Fruit fly (Drosophila melanogaster) whole organism, prepupa: Measurements from ENCODE around the gene PolA2.

Experiments
- Blimp-1 ChIP-seq: fragments of 200-800 bp; sonication (Bioruptor generic); optimal IDR thresholded peaks from 3 replicates; lab custom pipeline; 2017; ENCODE audit warnings: missing biosample characterization, missing genetic modification characterization, mild to moderate bottlenecking, moderate library complexity, missing genetic modification reagents
- CG11762 ChIP-seq: fragments of 200-800 bp; sonication (Bioruptor generic); optimal IDR thresholded peaks from 3 replicates; lab custom pipeline; 2016; ENCODE audit warnings: missing biosample characterization, missing genetic modification characterization; ENCODE audit not compliant: insufficient read depth
- CG15336 ChIP-seq: fragments of 200-800 bp; sonication (Bioruptor generic); IDR thresholded peaks from 2 replicates; pipeline ENCODE4 v1.3.6; 2022; ENCODE audit warnings: missing biosample characterization, missing genetic modification characterization
- CG16779 ChIP-seq: fragments of 200-800 bp; sonication (Bioruptor generic); optimal IDR thresholded peaks from 3 replicates; lab custom pipeline; 2017; ENCODE audit warnings: missing biosample characterization, mild to moderate bottlenecking, missing genetic modification characterization
- CG3032 ChIP-seq: fragments of 200-800 bp; optimal IDR thresholded peaks from 2 replicates; lab custom pipeline; 2019; ENCODE audit warnings: missing biosample characterization, mild to moderate bottlenecking, missing genetic modification characterization, moderate library complexity
- CG34406 ChIP-seq: fragments of 200-800 bp; sonication (Bioruptor generic); optimal IDR thresholded peaks from 3 replicates; lab custom pipeline; 2016; ENCODE audit warnings: missing biosample characterization, missing genetic modification characterization
- CG6276 ChIP-seq: fragments of 200-800 bp; sonication (Bioruptor generic); optimal IDR thresholded peaks from 2 replicates; lab custom pipeline; 2017; ENCODE audit warnings: missing biosample characterization, mild to moderate bottlenecking, missing genetic modification characterization
- CG6792 ChIP-seq: fragments of 200-800 bp; sonication (Bioruptor generic); optimal IDR thresholded peaks from 3 replicates; lab custom pipeline; 2016; ENCODE audit warnings: missing biosample characterization, missing genetic modification characterization
- CG6854 ChIP-seq: fragments of 200-800 bp; sonication (Bioruptor generic); optimal IDR thresholded peaks from 2 replicates; lab custom pipeline; 2017; ENCODE audit warnings: missing biosample characterization, mild to moderate bottlenecking, missing genetic modification characterization
- CG7368 ChIP-seq: fragments of 200-800 bp; sonication (Bioruptor generic); optimal IDR thresholded peaks from 3 replicates; lab custom pipeline; 2016; ENCODE audit warnings: missing biosample characterization, missing genetic modification characterization
- CG8319 ChIP-seq: fragments of 200-800 bp; sonication (Bioruptor generic); optimal IDR thresholded peaks from 3 replicates; lab custom pipeline; 2016; ENCODE audit warnings: missing biosample characterization, missing genetic modification characterization
- CG8632 ChIP-seq: fragments of 200-800 bp; sonication (Bioruptor generic); optimal IDR thresholded peaks from 3 replicates; lab custom pipeline; 2016; ENCODE audit warnings: missing biosample characterization, missing genetic modification characterization
- CG9139 ChIP-seq: fragments of 200-800 bp; sonication (Bioruptor generic); optimal IDR thresholded peaks from 3 replicates; lab custom pipeline; 2017; ENCODE audit warnings: missing biosample characterization, mild to moderate bottlenecking, missing genetic modification characterization
- Eip75B ChIP-seq: fragments of 200-800 bp; sonication (Bioruptor generic); optimal IDR thresholded peaks from 3 replicates; lab custom pipeline; 2016; ENCODE audit warnings: missing biosample characterization, missing genetic modification characterization
- Ets21C ChIP-seq: fragments of 200-800 bp; sonication (Bioruptor generic); optimal IDR thresholded peaks from 3 replicates; lab custom pipeline; 2016; ENCODE audit warnings: missing biosample characterization, missing genetic modification characterization
- Gug ChIP-seq: fragments of 200-800 bp; sonication (Bioruptor generic); IDR thresholded peaks from 2 replicates; pipeline ENCODE4 v1.3.6; 2022; ENCODE audit warnings: missing biosample characterization, missing genetic modification characterization
- Hr38 ChIP-seq: sonication (Bioruptor generic); optimal IDR thresholded peaks from 2 replicates; lab custom pipeline; 2016; ENCODE audit warnings: missing biosample characterization, missing genetic modification characterization
- Hr39 ChIP-seq: fragments of 200-800 bp; sonication (Bioruptor generic); optimal IDR thresholded peaks from 2 replicates; lab custom pipeline; 2016; ENCODE audit warnings: missing biosample characterization, missing genetic modification characterization
- Lpt ChIP-seq: fragments of 200-800 bp; sonication (Bioruptor generic); optimal IDR thresholded peaks from 3 replicates; lab custom pipeline; 2016; ENCODE audit warnings: missing biosample characterization, missing genetic modification characterization
- Met ChIP-seq: fragments of 200-800 bp; sonication (Bioruptor generic); optimal IDR thresholded peaks from 3 replicates; lab custom pipeline; 2016; ENCODE audit warnings: missing biosample characterization, missing genetic modification characterization
- Smox ChIP-seq: fragments of 200-800 bp; sonication (Bioruptor generic); optimal IDR thresholded peaks from 3 replicates; lab custom pipeline; 2016; ENCODE audit warnings: missing biosample characterization, missing genetic modification characterization
- Sox102F ChIP-seq: fragments of 200-800 bp; sonication (Bioruptor generic); optimal IDR thresholded peaks from 2 replicates; lab custom pipeline; 2016; ENCODE audit warnings: missing biosample characterization, mild to moderate bottlenecking, missing genetic modification characterization
- Sox15 ChIP-seq: fragments of 200-800 bp; sonication (Bioruptor generic); optimal IDR thresholded peaks from 3 replicates; lab custom pipeline; 2016; ENCODE audit warnings: missing biosample characterization, missing genetic modification characterization
- achi ChIP-seq: fragments of 200-800 bp; sonication (Bioruptor generic); optimal IDR thresholded peaks from 3 replicates; lab custom pipeline; 2016; ENCODE audit warnings: missing biosample characterization, missing genetic modification characterization
- acj6 ChIP-seq: fragments of 200-800 bp; sonication (Bioruptor generic); optimal IDR thresholded peaks from 3 replicates; lab custom pipeline; 2016; ENCODE audit warnings: missing biosample characterization, missing genetic modification characterization
- cyc ChIP-seq: fragments of 200-800 bp; sonication (Bioruptor generic); optimal IDR thresholded peaks from 3 replicates; lab custom pipeline; 2016; ENCODE audit warnings: missing biosample characterization, missing genetic modification characterization
- dac ChIP-seq: fragments of 200-800 bp; sonication (Bioruptor generic); optimal IDR thresholded peaks from 2 replicates; lab custom pipeline; 2017; ENCODE audit warnings: missing biosample characterization, mild to moderate bottlenecking, missing genetic modification characterization
- dsx ChIP-seq: fragments of 200-800 bp; optimal IDR thresholded peaks from 3 replicates; lab custom pipeline; 2019; ENCODE audit warnings: missing biosample characterization, mild to moderate bottlenecking, missing genetic modification characterization, moderate library complexity; ENCODE audit not compliant: poor library complexity, severe bottlenecking
- esn ChIP-seq: fragments of 200-800 bp; sonication (Bioruptor generic); optimal IDR thresholded peaks from 2 replicates; lab custom pipeline; 2016; ENCODE audit warnings: missing biosample characterization, mild to moderate bottlenecking, missing genetic modification characterization, moderate library complexity
- fd59A ChIP-seq: fragments of 200-800 bp; sonication (Bioruptor generic); optimal IDR thresholded peaks from 2 replicates; lab custom pipeline; 2017; ENCODE audit warnings: missing biosample characterization, mild to moderate bottlenecking, missing genetic modification characterization, missing genetic modification reagents
- pdm3 ChIP-seq: fragments of 200-800 bp; sonication (Bioruptor generic); optimal IDR thresholded peaks from 3 replicates; lab custom pipeline; 2016; ENCODE audit warnings: missing biosample characterization, missing genetic modification characterization
- salr ChIP-seq, 2 experiments: fragments of 200-800 bp; sonication (Bioruptor generic); optimal IDR thresholded peaks; 3 replicates each; lab custom pipeline; 2016 to 2018; ENCODE audit warnings: missing biosample characterization in 2 of 2, missing genetic modification characterization in 2 of 2, mild to moderate bottlenecking in 1 of 2
- spab ChIP-seq: fragments of 200-800 bp; sonication (Bioruptor generic); optimal IDR thresholded peaks from 2 replicates; lab custom pipeline; 2017; ENCODE audit warnings: missing biosample characterization, mild to moderate bottlenecking, missing genetic modification characterization, missing genetic modification reagents
- ss ChIP-seq, 2 experiments: fragments of 200-800 bp; sonication (Bioruptor generic); optimal IDR thresholded peaks; 2 replicates in 1 of 2; 3 replicates in 1 of 2; lab custom pipeline; 2017 to 2018; ENCODE audit warnings: mild to moderate bottlenecking in 2 of 2, missing biosample characterization in 2 of 2, missing genetic modification characterization in 2 of 2, moderate library complexity in 1 of 2
- svp ChIP-seq: fragments of 200-800 bp; sonication (Bioruptor generic); peaks from one replicate; lab custom pipeline; 2016; ENCODE audit warnings: missing biosample characterization, missing genetic modification characterization
- topi ChIP-seq: fragments of 200-800 bp; sonication (Bioruptor generic); optimal IDR thresholded peaks from 3 replicates; lab custom pipeline; 2016; ENCODE audit warnings: missing biosample characterization, missing genetic modification characterization
- vri ChIP-seq: fragments of 200-800 bp; sonication (Bioruptor generic); optimal IDR thresholded peaks from 3 replicates; lab custom pipeline; 2016; ENCODE audit warnings: missing biosample characterization, mild to moderate bottlenecking, missing genetic modification characterization

PolA2 gene

dm6 chr3R:27263434-27264215 lies 24.7 kb downstream of the PolA2 start, which contains the start of gene woc (continued):
- peak; percentile 84 for TF ChIP-seq esn (GFP tag; lab: Kevin White, UChicago)
- peak; percentile 88 for TF ChIP-seq CG6276 (GFP tag; lab: Kevin White, UChicago)
- TF ChIP-seq CG9139 (GFP tag; lab: Kevin White, UChicago) = no peak
- peak; percentile 77 for TF ChIP-seq CG7368 (GFP tag; lab: Kevin White, UChicago)
- TF ChIP-seq dsx = peak; percentile 68
- peak; percentile 81 for TF ChIP-seq spab (GFP tag; lab: Kevin White, UChicago)
- peak in 1 of 2 experiments; percentile 56 for TF ChIP-seq salr (GFP tag; optimal IDR thresholded peaks at IDR 0.05; lab: Kevin White, UChicago)
- TF ChIP-seq CG11762 (GFP tag; lab: Kevin White, UChicago) = peak; percentile 64
- TF ChIP-seq svp = no peak
- TF ChIP-seq Lpt (GFP tag; lab: Kevin White, UChicago) = peak; percentile 77
- TF ChIP-seq vri (GFP tag; lab: Kevin White, UChicago) = no peak
- peak; percentile 56 for TF ChIP-seq achi (GFP tag; lab: Kevin White, UChicago)
- TF ChIP-seq CG8632 (GFP tag; lab: Kevin White, UChicago) = peak; percentile 73
- TF ChIP-seq CG6792 = peak; percentile 76
- TF ChIP-seq CG3032 (tag; lab: Kevin White, UChicago) = peak; percentile 63
- no peak for TF ChIP-seq Sox102F (GFP tag; lab: Kevin White, UChicago)
- TF ChIP-seq cyc = peak; percentile 76
- TF ChIP-seq pdm3 (GFP tag; lab: Kevin White, UChicago) = peak; percentile 50
- peak; percentile 77 for TF ChIP-seq CG8319
- TF ChIP-seq Blimp-1 (GFP tag; lab: Kevin White, UChicago) = no peak
- peak; percentile 79 for TF ChIP-seq CG15336 (GFP tag; lab: Robert Waterston, UW)
- peak; percentile 69 for TF ChIP-seq Eip75B (GFP tag; lab: Kevin White, UChicago)
- peak; percentile 80 for TF ChIP-seq topi (GFP tag; lab: Kevin White, UChicago)
- TF ChIP-seq Met = no peak
- TF ChIP-seq Hr38 (GFP tag; lab: Kevin White, UChicago) = peak; percentile 4
- TF ChIP-seq Smox = no peak
- TF ChIP-seq CG6854 (GFP tag; lab: Kevin White, UChicago) = peak; percentile 50
- TF ChIP-seq Ets21C (GFP tag; lab: Kevin White, UChicago) = peak; percentile 27
- TF ChIP-seq fd59A (GFP tag; lab: Kevin White, UChicago) = peak; percentile 70
- peak; percentile 67 for TF ChIP-seq CG34406 (GFP tag; lab: Kevin White, UChicago)
- TF ChIP-seq Gug = peak; percentile 77
- TF ChIP-seq dac (GFP tag; lab: Kevin White, UChicago) = peak; percentile 82
- peak; percentile 91 for TF ChIP-seq CG16779 (tag; lab: Kevin White, UChicago)
- peak; percentile 84 for TF ChIP-seq acj6 (GFP tag; lab: Kevin White, UChicago)
- TF ChIP-seq Sox15 = peak; percentile 79
- TF ChIP-seq Hr39 = peak; percentile 81

DNA sequence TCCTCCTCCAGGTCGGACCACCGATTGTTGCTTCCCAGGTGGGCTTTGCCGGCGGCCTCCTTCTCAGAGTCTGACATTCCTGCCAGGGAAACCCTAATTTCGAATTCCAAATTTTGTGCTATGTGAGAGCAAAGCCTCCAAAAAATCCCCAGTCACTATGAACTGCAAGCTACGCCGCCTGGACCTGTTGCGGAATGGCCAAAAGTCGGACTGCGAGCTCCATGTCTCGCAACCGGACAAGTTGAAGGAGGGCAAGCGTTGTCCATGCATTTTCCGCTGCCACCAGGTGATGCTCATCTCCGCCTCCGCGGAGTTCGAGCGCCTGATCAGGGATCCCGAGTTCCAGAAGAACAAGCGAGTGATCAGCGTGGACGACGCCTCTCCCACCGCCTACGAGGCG lies 26.4 kb downstream of the PolA2 start, which contains the start of the genes CG14262 and CG14260:
Gene CG14262 (minus strand): TSS at position 101 of the 400 bp plus-strand sequence.
Gene CG14260 (plus strand): TSS at position 128 of the 400 bp plus-strand sequence.
- TF ChIP-seq ss (GFP tag; optimal IDR thresholded peaks at IDR 0.05; lab: Kevin White, UChicago) = no peak
- TF ChIP-seq pdm3 (GFP tag; lab: Kevin White, UChicago) = no peak
- TF ChIP-seq, all 60 proteins: peak for 0
